Fruit fly (Drosophila melanogaster) whole organism, larva: ENCODE measurements around the gene CG14963.
A peak's percentile ranks its signal among the peaks of the same experiment; 100 is the strongest.

ENCODE experiments used
- noc ChIP-seq: fragments of 200-800 bp; sonication (Bioruptor generic); optimal IDR thresholded peaks from 3 replicates; lab custom pipeline; 2019; ENCODE audit warnings: missing biosample characterization, mild to moderate bottlenecking, missing genetic modification characterization, moderate library complexity

Gene CG14963

DNA sequence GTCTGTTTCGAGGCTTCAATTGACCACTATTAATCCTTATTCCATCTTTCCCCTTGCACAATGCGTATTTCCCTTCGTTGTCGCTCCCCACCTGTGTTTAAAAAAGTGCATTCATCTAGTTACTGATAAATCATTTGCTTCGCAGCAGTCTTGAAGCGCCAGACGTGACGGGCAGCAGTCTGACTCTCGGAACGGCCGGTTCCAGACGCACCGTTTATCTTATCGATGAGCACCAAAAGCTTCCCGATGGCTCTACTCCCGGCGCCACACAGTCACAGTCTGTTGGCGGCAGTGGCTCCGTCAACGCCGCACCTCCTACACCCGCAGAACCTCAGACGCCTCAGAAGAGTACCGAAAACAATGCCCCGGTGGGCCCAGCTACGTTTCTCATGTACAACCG, 11.8 kb upstream of the CG14963 start, which contains the start of gene CG42494:
TSS of gene CG42494 (plus strand) at position 301 of the 400 bp plus-strand sequence.
- TF ChIP-seq noc (tag; lab: Kevin White, UChicago) = no peak

DNA sequence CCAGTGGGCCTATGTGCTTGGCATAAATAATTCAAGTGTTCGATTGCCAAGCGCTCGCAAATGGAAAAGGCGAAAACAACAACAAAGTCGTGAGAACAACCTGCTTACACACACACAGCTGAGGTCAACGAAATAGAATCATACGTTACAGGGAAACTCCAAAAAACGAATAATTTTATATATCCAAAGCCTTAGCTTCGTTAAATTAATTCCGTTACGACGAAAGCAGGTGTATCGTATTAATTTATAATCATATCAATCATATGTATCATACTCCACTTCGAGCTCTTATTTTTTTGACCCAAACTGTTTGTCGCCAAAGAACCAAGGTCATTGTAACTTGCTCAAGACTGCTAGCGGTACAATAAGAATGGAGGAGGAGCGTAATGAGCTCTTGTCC, 7.1 kb upstream of the CG14963 start:
- TF ChIP-seq noc (tag; lab: Kevin White, UChicago) = peak; percentile 84

DNA sequence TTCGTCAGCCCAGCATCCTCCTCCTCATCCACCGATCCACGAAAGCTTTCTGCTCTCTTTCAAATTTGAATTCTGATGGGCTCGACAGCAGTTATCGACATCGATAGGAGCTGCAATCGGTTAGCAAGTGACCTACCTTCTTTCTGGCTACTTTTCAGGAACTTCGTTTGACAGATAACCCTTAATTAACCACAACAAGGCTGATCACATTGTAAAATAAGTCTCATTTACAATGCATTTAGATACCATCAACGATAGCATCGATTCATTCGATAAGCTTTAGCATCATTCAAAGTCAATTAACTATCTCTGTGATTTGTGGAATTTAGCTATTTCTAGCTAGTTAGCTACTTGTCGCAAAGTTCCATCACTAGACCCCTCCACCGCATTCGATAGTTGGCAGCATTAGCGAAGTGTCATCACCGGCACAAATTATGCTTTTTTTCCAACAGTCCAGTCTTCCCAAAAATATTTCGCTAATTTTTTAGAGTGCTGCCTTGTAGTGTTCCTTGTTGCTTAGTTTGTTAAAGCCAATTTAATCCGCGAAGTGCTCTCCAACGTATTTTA, 6.3 kb upstream of the CG14963 start, which contains the start of the genes MnM and Girdin:
TSS of gene MnM (minus strand) at position 51 of the 567 bp plus-strand sequence.
TSS of gene Girdin (plus strand) at position 401 of the 567 bp plus-strand sequence.
- no peak for TF ChIP-seq noc (tag; lab: Kevin White, UChicago)

DNA sequence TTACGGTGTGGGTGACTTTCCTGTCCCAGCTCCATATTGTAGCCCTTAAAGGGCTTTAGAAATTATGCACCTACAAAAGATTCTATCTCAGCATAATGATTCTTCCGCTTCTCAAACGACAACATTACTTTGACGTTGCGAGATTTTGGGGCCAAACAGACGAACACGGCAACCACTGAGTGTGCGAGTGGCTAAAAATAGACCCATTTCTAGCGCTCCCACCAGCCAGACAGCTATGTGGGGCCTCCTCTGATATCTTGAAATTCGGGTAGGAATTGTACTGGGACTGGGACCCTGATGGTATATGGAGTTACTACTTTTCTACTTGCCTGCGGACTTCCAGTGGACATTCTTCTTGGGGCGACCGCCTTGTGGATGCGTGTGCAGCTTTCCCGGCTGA, 5.5 kb upstream of the CG14963 start:
- no peak for TF ChIP-seq noc (tag; lab: Kevin White, UChicago)

DNA sequence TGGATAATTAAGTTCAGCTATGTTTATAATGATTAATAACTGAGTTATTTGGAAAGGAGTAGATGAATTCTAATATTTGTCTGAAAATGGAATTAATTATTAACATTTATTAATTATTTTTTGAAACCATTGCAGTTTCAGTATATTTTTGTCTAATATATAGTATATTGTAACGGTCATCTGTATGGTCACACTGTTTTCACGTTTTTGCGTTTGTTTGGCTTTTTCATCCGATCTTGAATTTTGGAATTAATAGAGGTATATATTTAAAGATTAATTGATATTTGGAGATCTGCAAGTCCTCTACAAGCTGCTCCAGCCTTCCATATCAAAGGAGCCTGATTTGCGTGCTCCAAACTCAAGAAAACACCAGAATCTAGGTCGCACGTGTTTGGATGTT, 3.2 kb downstream of the CG14963 start, which contains the start of the genes CG32278 and CG32281:
TSS of gene CG32278 (plus strand) at position 180 of the 400 bp plus-strand sequence.
TSS of gene CG32281 (plus strand) at position 269 of the 400 bp plus-strand sequence.
- no peak for TF ChIP-seq noc (tag; lab: Kevin White, UChicago)

DNA sequence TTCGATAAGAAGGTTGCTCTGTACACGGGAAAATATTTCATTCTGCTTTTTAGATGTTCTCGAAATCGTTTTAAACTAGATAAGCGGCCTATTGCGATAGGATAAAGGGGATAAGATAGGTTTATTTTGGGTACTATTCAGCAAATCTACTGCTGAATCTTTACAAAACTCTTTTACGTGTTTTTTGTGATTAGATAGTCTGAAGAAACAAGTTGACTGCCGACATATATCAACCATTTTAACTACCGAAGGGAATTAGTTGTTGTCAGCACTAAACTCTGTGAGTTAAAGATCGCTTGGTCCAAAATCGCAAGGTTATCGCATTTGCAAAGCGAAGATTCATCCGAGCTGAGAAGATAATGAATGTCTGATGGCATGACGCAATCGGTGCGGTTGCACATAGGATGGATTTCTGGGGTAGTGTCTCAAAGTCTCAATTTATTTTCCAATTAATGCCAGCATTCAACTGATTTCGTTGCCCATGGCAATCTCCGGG, 6.1 kb downstream of the CG14963 start, which contains the start of gene Asciz:
TSS of gene Asciz (minus strand) at position 51 of the 496 bp plus-strand sequence.
- no peak for TF ChIP-seq noc (tag; lab: Kevin White, UChicago)

DNA sequence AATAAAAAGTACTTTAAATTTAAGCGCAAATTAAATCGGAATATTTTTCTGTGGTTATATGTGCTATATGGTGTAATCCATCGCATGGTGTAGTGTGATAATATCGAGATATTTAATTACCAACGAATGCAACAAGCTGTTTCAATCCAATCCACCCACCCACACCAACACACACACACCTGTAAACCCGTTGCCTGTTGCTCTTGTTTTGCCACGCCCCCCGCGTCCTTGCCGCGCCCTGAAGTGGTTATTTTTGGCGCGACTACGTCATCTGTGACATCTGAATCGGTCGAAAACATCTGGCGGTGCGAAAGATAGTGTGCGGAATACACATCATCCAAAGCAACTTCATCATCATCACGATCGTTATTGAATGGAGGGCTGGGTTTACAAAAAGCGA, 6.9 kb downstream of the CG14963 start:
- no peak for TF ChIP-seq noc (tag; lab: Kevin White, UChicago)

DNA sequence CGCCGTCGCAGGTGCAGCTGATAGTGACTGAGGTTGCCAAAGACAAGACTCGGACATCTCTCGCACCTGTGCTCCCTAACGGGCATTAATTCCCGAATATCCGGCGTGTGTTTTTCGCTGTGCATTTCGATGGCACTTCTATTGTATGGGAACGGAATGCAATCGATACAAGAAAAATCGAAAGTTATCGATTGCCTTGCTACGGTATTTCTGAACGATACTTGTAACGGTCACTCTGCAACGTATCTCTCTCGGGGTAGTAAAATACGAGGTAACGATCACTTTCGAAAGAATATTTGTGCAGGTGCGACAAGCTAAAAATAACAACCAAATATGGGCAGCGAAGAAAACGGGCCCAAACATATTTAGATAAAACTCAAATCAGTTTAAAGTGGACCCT, 7.4 kb downstream of the CG14963 start, which contains the start of gene CG32280:
TSS of gene CG32280 (plus strand) at position 231 of the 400 bp plus-strand sequence.
- peak; percentile 36 for TF ChIP-seq noc (tag; lab: Kevin White, UChicago)

DNA sequence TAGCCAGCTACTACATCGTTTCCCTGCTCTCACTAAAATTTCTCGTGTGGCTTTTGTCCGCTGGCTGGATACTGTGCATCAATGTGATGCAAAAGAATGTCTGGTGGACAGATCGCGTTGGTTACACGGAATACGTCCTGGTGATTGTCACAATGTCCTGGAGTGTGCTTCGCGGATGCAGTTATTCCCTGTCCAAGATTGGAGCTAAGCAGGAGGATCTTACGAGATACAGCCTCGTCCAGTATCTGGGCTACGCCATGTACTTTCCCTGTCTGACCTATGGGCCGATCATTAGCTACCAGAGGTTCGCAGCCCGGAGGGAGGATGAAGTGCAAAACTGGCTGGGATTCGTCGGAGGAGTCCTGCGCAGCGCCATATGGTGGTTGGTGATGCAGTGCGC, 9.8 kb downstream of the CG14963 start:
- TF ChIP-seq noc (tag; lab: Kevin White, UChicago) = no peak

DNA sequence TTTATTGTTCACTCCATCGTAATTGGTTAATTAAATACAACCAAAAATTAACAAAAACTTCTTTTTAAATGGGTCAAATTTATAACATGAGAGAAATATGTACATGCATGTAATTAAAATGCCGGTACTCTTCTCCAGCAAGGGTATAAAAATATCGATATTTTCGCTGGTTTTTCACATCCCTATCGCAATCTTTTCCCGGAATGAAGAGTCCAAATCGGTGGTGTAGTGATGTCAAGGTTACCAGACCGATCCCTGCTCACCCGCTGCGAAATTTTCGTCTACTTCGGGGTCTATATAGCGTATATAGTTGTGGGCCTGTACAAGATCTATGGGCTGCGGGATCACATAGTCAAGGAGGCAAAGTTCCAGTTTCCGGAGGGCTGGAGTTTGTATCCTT, 10.4 kb downstream of the CG14963 start, which contains the start of gene rasp:
TSS of gene rasp (plus strand) at position 213 of the 400 bp plus-strand sequence.
- TF ChIP-seq noc (tag; lab: Kevin White, UChicago) = no peak

DNA sequence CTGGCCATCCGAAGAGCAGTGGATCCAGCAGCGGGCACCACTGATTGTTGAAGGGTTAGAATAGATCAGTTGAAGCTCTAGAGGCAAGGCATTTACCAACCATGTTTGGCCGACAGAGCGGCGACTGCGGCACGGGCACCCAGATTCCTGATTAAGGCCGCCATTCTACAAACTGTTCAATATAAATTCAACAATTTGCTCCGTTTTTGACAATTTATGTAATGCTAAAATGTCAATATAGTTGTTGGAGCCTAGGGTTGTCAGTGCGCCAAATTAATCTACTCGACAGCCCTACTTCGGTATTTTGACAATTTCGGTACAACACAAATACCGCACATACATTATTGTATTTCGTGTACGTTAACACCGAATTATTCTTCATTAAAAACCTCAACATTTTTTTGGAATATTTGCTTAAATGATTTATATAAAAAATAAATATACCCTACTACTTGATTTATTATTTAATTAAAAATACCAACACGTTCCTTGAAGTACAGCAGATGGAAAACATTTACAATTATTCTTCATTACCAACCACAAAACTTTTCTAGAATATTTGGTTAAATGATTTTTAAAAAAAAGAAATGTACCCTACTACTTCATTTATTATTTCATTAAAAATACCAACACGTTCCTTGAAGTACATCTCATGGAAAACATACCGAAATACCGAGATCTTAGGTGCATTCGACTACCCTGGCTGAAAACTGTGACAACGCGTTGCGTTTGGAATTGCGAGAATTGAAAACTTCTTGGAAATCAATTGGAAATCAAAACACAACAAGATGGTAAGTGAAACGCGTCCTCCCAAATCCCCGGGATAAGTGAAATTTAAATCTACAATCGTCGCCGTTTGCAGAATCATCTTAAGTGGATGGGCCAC, 12.8 kb downstream of the CG14963 start, which contains the start of the genes ND-30 and CG15812:
TSS of gene ND-30 (minus strand) at position 270 of the 886 bp plus-strand sequence.
TSS of gene CG15812 (plus strand) at position 683 of the 886 bp plus-strand sequence.
- TF ChIP-seq noc (tag; lab: Kevin White, UChicago) = no peak

DNA sequence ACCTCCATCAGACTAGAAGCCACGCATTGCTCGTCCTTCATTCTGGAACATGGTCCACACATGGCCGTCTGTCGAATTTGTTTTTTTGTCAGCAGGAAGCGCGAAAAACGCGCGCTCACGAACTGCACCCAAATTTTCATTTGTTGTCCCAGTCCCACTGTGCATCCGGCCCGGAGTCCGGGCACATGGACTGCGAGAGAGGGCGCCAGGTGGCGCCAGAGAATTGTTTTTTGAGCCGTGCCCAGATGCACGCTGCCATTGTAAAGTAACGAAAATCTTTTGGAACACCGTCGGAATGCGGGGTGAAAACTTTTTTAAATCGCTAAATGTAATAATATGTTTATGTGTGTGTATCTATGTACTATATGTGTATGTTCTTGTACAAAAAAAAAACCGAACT, 14.7 kb downstream of the CG14963 start:
- no peak for TF ChIP-seq noc (tag; lab: Kevin White, UChicago)

DNA sequence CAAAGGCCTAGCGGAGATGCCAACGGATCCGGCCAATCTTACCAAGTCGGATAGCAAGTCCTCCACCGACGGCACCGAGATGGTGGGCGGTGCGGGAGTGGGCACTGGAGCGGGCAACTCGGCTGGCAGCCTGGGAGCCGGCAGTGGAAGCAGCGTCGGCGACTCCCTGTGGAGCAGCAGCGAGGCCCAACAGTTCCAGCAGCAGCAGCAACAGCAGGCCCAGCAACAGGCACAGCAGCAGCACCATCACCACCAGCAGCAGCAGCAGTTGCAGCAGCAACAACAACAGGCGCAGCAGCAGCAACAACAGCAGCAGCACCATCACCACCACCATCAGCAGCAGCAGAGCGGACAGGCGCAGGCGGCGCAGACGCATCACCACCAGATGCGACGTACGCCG, 22.0 kb downstream of the CG14963 start:
- no peak for TF ChIP-seq noc (tag; lab: Kevin White, UChicago)

DNA sequence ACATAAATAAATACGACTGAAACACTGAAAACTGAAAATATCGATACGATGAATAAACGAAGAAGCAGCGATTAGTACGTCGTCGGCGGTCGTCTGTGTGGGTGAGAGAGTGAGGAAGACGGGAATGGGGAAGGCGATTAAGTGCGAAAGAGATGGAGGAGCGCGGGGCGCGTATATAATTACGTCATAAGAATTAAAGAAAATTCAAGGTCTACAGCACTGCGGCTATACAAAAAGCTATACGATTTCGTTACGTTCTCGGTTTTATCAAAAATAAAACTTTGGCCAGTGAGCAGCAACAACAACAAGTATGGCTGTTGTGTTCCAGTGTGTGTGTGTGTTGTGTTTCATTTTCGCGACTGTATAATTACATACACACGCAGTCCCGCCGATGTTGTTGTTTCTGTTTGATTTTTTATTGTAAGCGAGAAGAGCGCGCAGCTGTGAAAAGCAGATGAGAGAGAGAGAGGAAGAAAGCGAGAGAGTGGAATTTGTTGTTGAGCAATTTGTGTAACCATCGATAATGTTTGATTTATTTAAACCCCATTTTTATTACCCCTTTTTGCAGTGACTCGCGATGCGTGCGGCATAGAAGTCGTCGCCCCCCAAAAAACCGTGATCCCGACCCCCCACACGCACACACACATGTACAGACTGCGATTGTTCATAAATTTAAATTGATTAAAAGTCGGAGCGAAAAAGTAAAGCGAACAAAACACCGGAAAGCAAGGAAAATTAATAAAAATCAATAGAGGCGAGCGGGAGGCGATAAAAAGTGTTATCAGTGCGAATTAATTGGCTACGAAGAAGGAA, 23.1 kb downstream of the CG14963 start:
- TF ChIP-seq noc (tag; lab: Kevin White, UChicago) = peak; percentile 60
